Fruit fly (Drosophila melanogaster) whole organism, embryonic: ENCODE results near the gene CG9706.

ENCODE experiments used
- Adf1 ChIP-seq: fragments of 200-800 bp; sonication (Bioruptor generic); IDR thresholded peaks from 2 replicates; pipeline ENCODE4 v1.3.6; 2022; ENCODE audit warnings: missing biosample characterization, missing genetic modification characterization
- Antp ChIP-seq: fragments of 200-800 bp; sonication (Bioruptor generic); optimal IDR thresholded peaks from 3 replicates; lab custom pipeline; 2016; ENCODE audit warnings: missing biosample characterization, missing genetic modification characterization
- Bdp1 ChIP-seq: fragments of 200-800 bp; sonication (Bioruptor generic); optimal IDR thresholded peaks from 3 replicates; lab custom pipeline; 2016; ENCODE audit warnings: missing biosample characterization, missing genetic modification characterization
- CG10321 ChIP-seq: fragments of 200-800 bp; sonication (Bioruptor generic); IDR thresholded peaks from 2 replicates; pipeline ENCODE4 v1.3.6; 2022; ENCODE audit warnings: missing biosample characterization, missing genetic modification characterization
- CG10431 ChIP-seq: fragments of 200-800 bp; sonication (Bioruptor generic); optimal IDR thresholded peaks from 3 replicates; lab custom pipeline; 2018; ENCODE audit warnings: missing biosample characterization, mild to moderate bottlenecking, missing genetic modification characterization
- CG14014 ChIP-seq: fragments of 200-800 bp; sonication (Bioruptor generic); IDR thresholded peaks from 2 replicates; pipeline ENCODE4 v1.3.6; 2022; ENCODE audit warnings: missing biosample characterization, missing genetic modification characterization
- CG15514 ChIP-seq: fragments of 200-800 bp; sonication (Bioruptor generic); optimal IDR thresholded peaks from 3 replicates; lab custom pipeline; 2017; ENCODE audit warnings: missing biosample characterization, missing genetic modification characterization, mild to moderate bottlenecking, moderate library complexity, missing genetic modification reagents
- CG1647 ChIP-seq: fragments of 200-800 bp; sonication (Bioruptor generic); optimal IDR thresholded peaks from 3 replicates; lab custom pipeline; 2016; ENCODE audit warnings: missing biosample characterization, missing genetic modification characterization
- CG17829 ChIP-seq: fragments of 200-800 bp; optimal IDR thresholded peaks from 2 replicates; lab custom pipeline; 2019; ENCODE audit warnings: missing biosample characterization, mild to moderate bottlenecking, missing genetic modification characterization, moderate library complexity
- CG30020 ChIP-seq: fragments of 200-800 bp; optimal IDR thresholded peaks from 2 replicates; lab custom pipeline; 2019; ENCODE audit warnings: missing biosample characterization, mild to moderate bottlenecking, missing genetic modification characterization, moderate library complexity
- CG30403 ChIP-seq: fragments of 200-800 bp; sonication (Bioruptor generic); optimal IDR thresholded peaks from 3 replicates; lab custom pipeline; 2016; ENCODE audit warnings: missing biosample characterization, missing genetic modification characterization
- CG3726 ChIP-seq: fragments of 200-800 bp; sonication (Bioruptor generic); IDR thresholded peaks from 3 replicates; pipeline ENCODE4, ENCODE4 v1.3.6; 2022; ENCODE audit warnings: missing biosample characterization, missing genetic modification characterization
- CG4424 ChIP-seq: fragments of 200-800 bp; sonication (Bioruptor generic); optimal IDR thresholded peaks from 3 replicates; lab custom pipeline; 2016; ENCODE audit warnings: missing biosample characterization, missing genetic modification characterization
- CG4730 ChIP-seq: fragments of 200-800 bp; sonication (Bioruptor generic); IDR thresholded peaks from 2 replicates; pipeline ENCODE4 v1.3.6; 2022; ENCODE audit warnings: missing biosample characterization, missing genetic modification characterization
- CG4854 ChIP-seq: fragments of 200-800 bp; sonication (Bioruptor generic); optimal IDR thresholded peaks from 2 replicates; lab custom pipeline; 2016; ENCODE audit warnings: missing biosample characterization, missing genetic modification characterization, inconsistent platforms
- CG5953 ChIP-seq: fragments of 200-800 bp; sonication (Bioruptor generic); IDR thresholded peaks from 2 replicates; pipeline ENCODE4 v1.3.6; 2022; ENCODE audit warnings: missing biosample characterization, missing genetic modification characterization
- CG6791 ChIP-seq: fragments of 200-800 bp; sonication (Bioruptor generic); IDR thresholded peaks from 3 replicates; pipeline ENCODE4 v1.3.6; 2022; ENCODE audit warnings: missing biosample characterization, missing genetic modification characterization; ENCODE audit not compliant: partially characterized antibody
- CG7372 ChIP-seq: fragments of 200-800 bp; sonication (Bioruptor generic); IDR thresholded peaks from 2 replicates; pipeline ENCODE4 v1.3.6; 2022; ENCODE audit warnings: missing biosample characterization, missing genetic modification characterization
- CG8388 ChIP-seq: fragments of 200-800 bp; sonication (Bioruptor generic); optimal IDR thresholded peaks from 2 replicates; lab custom pipeline; 2019; ENCODE audit warnings: missing biosample characterization, mild to moderate bottlenecking, missing genetic modification characterization, moderate library complexity
- CG9437 ChIP-seq: fragments of 200-800 bp; sonication (Bioruptor generic); optimal IDR thresholded peaks from 2 replicates; lab custom pipeline; 2018; ENCODE audit warnings: missing biosample characterization, mild to moderate bottlenecking, missing genetic modification characterization
- Deaf1 ChIP-seq: fragments of 200-800 bp; optimal IDR thresholded peaks from 3 replicates; lab custom pipeline; 2019; ENCODE audit warnings: missing biosample characterization, mild to moderate bottlenecking, missing genetic modification characterization, moderate library complexity
- Dek ChIP-seq: fragments of 200-800 bp; sonication (Bioruptor generic); optimal IDR thresholded peaks from 3 replicates; lab custom pipeline; 2019; ENCODE audit warnings: missing biosample characterization, mild to moderate bottlenecking, missing genetic modification characterization, moderate library complexity
- Fer1 ChIP-seq: fragments of 200-800 bp; sonication (Bioruptor generic); optimal IDR thresholded peaks from 2 replicates; lab custom pipeline; 2017; ENCODE audit warnings: missing biosample characterization, mild to moderate bottlenecking, missing genetic modification characterization
- Hmr ChIP-seq: fragments of 200-800 bp; sonication (Bioruptor generic); optimal IDR thresholded peaks from 3 replicates; lab custom pipeline; 2017; ENCODE audit warnings: mild to moderate bottlenecking, missing biosample characterization, missing genetic modification reagents, missing genetic modification characterization
- Hsf ChIP-seq: fragments of 200-800 bp; sonication (Bioruptor generic); optimal IDR thresholded peaks from 3 replicates; lab custom pipeline; 2016; ENCODE audit warnings: missing biosample characterization, missing genetic modification characterization
- Optix ChIP-seq: fragments of 200-800 bp; sonication (Bioruptor generic); IDR thresholded peaks from 3 replicates; pipeline ENCODE4 v1.3.6; 2022; ENCODE audit warnings: missing biosample characterization, missing genetic modification characterization
- Rx ChIP-seq: fragments of 200-800 bp; sonication (Bioruptor generic); IDR thresholded peaks from 2 replicates; pipeline ENCODE4 v1.3.6; 2022; ENCODE audit warnings: missing biosample characterization, missing genetic modification characterization
- Six4 ChIP-seq: fragments of 200-800 bp; sonication (Bioruptor generic); optimal IDR thresholded peaks from 2 replicates; lab custom pipeline; 2016; ENCODE audit warnings: missing biosample characterization, missing genetic modification characterization
- Taf1 ChIP-seq: fragments of 200-800 bp; sonication (Bioruptor generic); IDR thresholded peaks from 2 replicates; pipeline ENCODE4 v1.3.6; 2022; ENCODE audit warnings: missing biosample characterization, missing genetic modification characterization
- ap ChIP-seq: fragments of 200-800 bp; sonication (Bioruptor generic); IDR thresholded peaks from 2 replicates; pipeline ENCODE4 v1.3.6; 2022; ENCODE audit warnings: missing biosample characterization, missing genetic modification characterization
- bigmax ChIP-seq: fragments of 200-800 bp; sonication (Bioruptor generic); optimal IDR thresholded peaks from 2 replicates; lab custom pipeline; 2018; ENCODE audit warnings: missing biosample characterization, mild to moderate bottlenecking, missing genetic modification characterization
- br ChIP-seq: fragments of >200 bp; optimal IDR thresholded peaks from 2 replicates; lab custom pipeline; 2017
- crp ChIP-seq, 2 experiments: fragments of 200-800 bp; sonication (Bioruptor generic); optimal IDR thresholded peaks; 2 replicates in 1 of 2; 3 replicates in 1 of 2; lab custom pipeline; 2017; ENCODE audit warnings: missing biosample characterization in 2 of 2, missing genetic modification characterization in 2 of 2, mild to moderate bottlenecking in 1 of 2, moderate library complexity in 1 of 2
- disco-r ChIP-seq: fragments of 200-800 bp; sonication (Bioruptor generic); optimal IDR thresholded peaks from 2 replicates; lab custom pipeline; 2016; ENCODE audit warnings: missing biosample characterization, missing genetic modification characterization
- en ChIP-seq: fragments of 200-800 bp; sonication (Bioruptor generic); optimal IDR thresholded peaks from 2 replicates; lab custom pipeline; 2016; ENCODE audit warnings: missing biosample characterization, missing genetic modification characterization
- ewg ChIP-seq: fragments of 200-800 bp; sonication (Bioruptor generic); optimal IDR thresholded peaks from 3 replicates; lab custom pipeline; 2017; ENCODE audit warnings: mild to moderate bottlenecking, missing biosample characterization, missing genetic modification reagents, missing genetic modification characterization
- gce ChIP-seq: fragments of 200-800 bp; sonication (Bioruptor generic); IDR thresholded peaks from 3 replicates; pipeline ENCODE4 v1.3.6; 2022; ENCODE audit warnings: missing biosample characterization, missing genetic modification characterization
- gcm2 ChIP-seq: fragments of 200-800 bp; sonication (Bioruptor generic); optimal IDR thresholded peaks from 2 replicates; lab custom pipeline; 2016; ENCODE audit warnings: missing biosample characterization, missing genetic modification characterization
- grau ChIP-seq: fragments of 200-800 bp; optimal IDR thresholded peaks from 3 replicates; lab custom pipeline; 2019; ENCODE audit warnings: missing biosample characterization, mild to moderate bottlenecking, missing genetic modification characterization, moderate library complexity
- her ChIP-seq: fragments of 200-800 bp; sonication (Bioruptor generic); optimal IDR thresholded peaks from 2 replicates; lab custom pipeline; 2016; ENCODE audit warnings: missing biosample characterization, missing genetic modification characterization
- jigr1 ChIP-seq: fragments of 200-800 bp; sonication (Bioruptor generic); IDR thresholded peaks from 3 replicates; pipeline ENCODE4 v1.3.6; 2022; ENCODE audit warnings: missing biosample characterization, missing genetic modification characterization
- jumu ChIP-seq: fragments of 200-800 bp; sonication (Bioruptor generic); optimal IDR thresholded peaks from 3 replicates; lab custom pipeline; 2016; ENCODE audit warnings: missing biosample characterization, missing genetic modification characterization
- ken ChIP-seq: fragments of 200-800 bp; sonication (Bioruptor generic); IDR thresholded peaks from 3 replicates; pipeline ENCODE4 v1.3.6; 2022; ENCODE audit warnings: missing biosample characterization, missing genetic modification characterization
- org-1 ChIP-seq: fragments of 200-800 bp; sonication (Bioruptor generic); optimal IDR thresholded peaks from 2 replicates; lab custom pipeline; 2017; ENCODE audit warnings: missing biosample characterization, missing genetic modification characterization
- pb ChIP-seq: fragments of 200-800 bp; sonication (Bioruptor generic); optimal IDR thresholded peaks from 3 replicates; lab custom pipeline; 2016; ENCODE audit warnings: missing biosample characterization, missing genetic modification characterization
- sens-2 ChIP-seq: fragments of 200-800 bp; sonication (Bioruptor generic); IDR thresholded peaks from 2 replicates; pipeline ENCODE4 v1.3.6; 2022; ENCODE audit warnings: missing biosample characterization, missing genetic modification characterization
- slbo ChIP-seq: fragments of 200-800 bp; sonication (Bioruptor generic); IDR thresholded peaks from 2 replicates; pipeline ENCODE4 v1.3.6; 2022; ENCODE audit warnings: missing biosample characterization, missing genetic modification characterization
- so ChIP-seq: fragments of 200-800 bp; sonication (Bioruptor generic); IDR thresholded peaks from 3 replicates; pipeline ENCODE4 v1.3.6; 2022; ENCODE audit warnings: missing biosample characterization, missing genetic modification characterization
- tgo ChIP-seq: fragments of 200-800 bp; sonication (Bioruptor generic); IDR thresholded peaks from 3 replicates; pipeline ENCODE4 v1.3.6; 2022; ENCODE audit warnings: missing biosample characterization, missing genetic modification characterization
- tin ChIP-seq: fragments of 200-800 bp; sonication (Bioruptor generic); optimal IDR thresholded peaks from 3 replicates; lab custom pipeline; 2016; ENCODE audit warnings: missing biosample characterization, missing genetic modification characterization
- vvl ChIP-seq: fragments of 200-800 bp; sonication (Bioruptor generic); IDR thresholded peaks from 2 replicates; pipeline ENCODE4 v1.3.6; 2022; ENCODE audit warnings: missing biosample characterization, missing genetic modification characterization

CG9706 gene

DNA sequence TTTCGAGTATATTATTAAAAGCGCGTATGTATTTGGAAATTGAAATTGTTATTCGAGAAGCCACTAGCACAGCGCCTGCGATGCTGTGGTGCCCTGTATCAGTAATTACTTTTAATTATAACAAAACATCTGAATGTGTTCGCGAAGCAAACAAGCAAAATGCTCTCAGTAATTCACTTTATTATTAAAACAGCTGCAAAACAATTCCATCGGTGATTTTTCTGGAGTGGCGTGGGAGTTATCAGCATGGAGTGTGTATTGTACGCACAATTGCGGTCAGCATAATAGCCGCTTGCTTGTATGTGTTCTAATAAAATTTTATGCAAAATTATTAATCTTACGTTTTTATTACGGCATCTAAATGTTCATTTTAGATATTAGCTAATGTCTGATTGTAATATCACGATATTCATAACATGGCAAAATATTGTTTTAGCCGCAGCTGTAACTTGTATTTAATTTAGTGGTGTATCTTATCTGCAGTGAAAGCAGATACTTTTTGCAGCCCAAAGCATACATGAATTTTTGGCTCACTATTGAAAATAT lies 519 bp upstream of the CG9706 start (continued):
- TF ChIP-seq en (GFP tag; lab: Kevin White, UChicago): peak; percentile 61
- no peak for TF ChIP-seq Bdp1 (GFP tag; lab: Kevin White, UChicago)
- peak; percentile 15 for TF ChIP-seq her (GFP tag; lab: Kevin White, UChicago)
- TF ChIP-seq gce (GFP tag; lab: Robert Waterston, UW): peak; percentile 67; the same call in 2 of the 3 replicates
- TF ChIP-seq CG1647 (GFP tag; lab: Kevin White, UChicago): peak; percentile 24
- peak; percentile 66 for TF ChIP-seq CG17829
- peak; percentile 72 for TF ChIP-seq Rx (GFP tag; lab: Robert Waterston, UW)
- peak; percentile 54; the same call in 1 of the 2 replicates for TF ChIP-seq CG14014 (GFP tag; lab: Robert Waterston, UW)
- peak; percentile 75 for TF ChIP-seq ken (GFP tag; lab: Robert Waterston, UW)
- peak; percentile 74 for TF ChIP-seq CG4730 (GFP tag; lab: Robert Waterston, UW)
- no peak for TF ChIP-seq br (lab: Kevin White, UChicago)
- peak; percentile 51 for TF ChIP-seq Six4 (GFP tag; lab: Kevin White, UChicago)
- peak; percentile 38; the same call in 1 of the 2 replicates for TF ChIP-seq Taf1
- peak; percentile 73 for TF ChIP-seq Hmr
- peak; percentile 71 for TF ChIP-seq CG30403
- TF ChIP-seq CG5953 (GFP tag; lab: Robert Waterston, UW): peak; percentile 58; the same call in 1 of the 2 replicates
- peak; percentile 54 for TF ChIP-seq tin
- TF ChIP-seq CG8388 (GFP tag; lab: Kevin White, UChicago): peak; percentile 72
- peak; percentile 63 for TF ChIP-seq Antp
- no peak for TF ChIP-seq CG30020
- peak; percentile 33; the same call in 1 of the 2 replicates for TF ChIP-seq CG10321
- TF ChIP-seq grau (tag; lab: Kevin White, UChicago): peak; percentile 70
- peak; percentile 21 for TF ChIP-seq CG15514 (GFP tag; lab: Kevin White, UChicago)
- no peak for TF ChIP-seq bigmax (GFP tag; lab: Kevin White, UChicago)
- peak; percentile 87 for TF ChIP-seq vvl (GFP tag; lab: Robert Waterston, UW)
- 0 out of 3 replicates have a peak, but pooled peaks have one; percentile 28 for TF ChIP-seq so (GFP tag; lab: Robert Waterston, UW)
- TF ChIP-seq slbo (GFP tag; lab: Robert Waterston, UW): peak; percentile 70
- peak; percentile 65 for TF ChIP-seq ap (GFP tag; lab: Robert Waterston, UW)
- no peak for TF ChIP-seq CG3726 (GFP tag; lab: Robert Waterston, UW)
- peak; percentile 34; the same call in 1 of the 2 replicates for TF ChIP-seq CG7372 (GFP tag; lab: Robert Waterston, UW)
- peak; percentile 36 for TF ChIP-seq disco-r
- TF ChIP-seq crp (GFP tag; optimal IDR thresholded peaks at IDR 0.05; lab: Kevin White, UChicago): peak in 1 of 2 experiments; percentile 12
- no peak for TF ChIP-seq gcm2 (GFP tag; lab: Kevin White, UChicago)
- TF ChIP-seq org-1 (GFP tag; lab: Kevin White, UChicago): peak; percentile 69
- TF ChIP-seq CG4854: peak; percentile 59
- peak; percentile 54 for TF ChIP-seq Dek (tag; lab: Kevin White, UChicago)
- peak; percentile 66; the same call in 2 of the 3 replicates for TF ChIP-seq tgo (GFP tag; lab: Robert Waterston, UW)
- peak; percentile 74 for TF ChIP-seq Hsf (GFP tag; lab: Kevin White, UChicago)
- peak; percentile 79 for TF ChIP-seq CG4424 (GFP tag; lab: Kevin White, UChicago)
- 0 out of 2 replicates have a peak, but pooled peaks have one; percentile 16 for TF ChIP-seq Adf1
- TF ChIP-seq CG9437 (GFP tag; lab: Kevin White, UChicago): peak; percentile 27
- TF ChIP-seq ewg (GFP tag; lab: Kevin White, UChicago): peak; percentile 62
- TF ChIP-seq sens-2: peak; percentile 37; the same call in 1 of the 2 replicates
- TF ChIP-seq pb (GFP tag; lab: Kevin White, UChicago): no peak
- peak; percentile 49 for TF ChIP-seq jumu
- TF ChIP-seq Optix: no peak; the same call in 2 of the 3 replicates
- TF ChIP-seq Fer1 (GFP tag; lab: Kevin White, UChicago): peak; percentile 69
- TF ChIP-seq Deaf1: no peak
- TF ChIP-seq jigr1: peak; percentile 6; the same call in 1 of the 3 replicates
- 0 out of 3 replicates have a peak, but pooled peaks have one; percentile 25 for TF ChIP-seq CG6791
- no peak for TF ChIP-seq CG10431 (GFP tag; lab: Kevin White, UChicago)
